Fruit fly (Drosophila melanogaster): Measurements from ENCODE around the gene Cpr67Fa1.

Cpr67Fa1 gene

dm6 chr3L:10889692-10890089 is at the start of gene Cpr67Fa1:
Cpr67Fa1 (plus strand) TSS chr3L:10889990.
- no peak for TF ChIP-seq noc (tag; optimal IDR thresholded peaks at IDR 0.05)

- no peak for TF ChIP-seq noc (tag; optimal IDR thresholded peaks at IDR 0.05)
Measured at dm6 chr3L:10840867-10841266, 48.9 kb upstream of the Cpr67Fa1 start.

dm6 chr3L:10841905-10842304 is 47.9 kb upstream of the Cpr67Fa1 start:
- no peak for TF ChIP-seq noc (tag; optimal IDR thresholded peaks at IDR 0.05)

dm6 chr3L:10842830-10843229 is 47.0 kb upstream of the Cpr67Fa1 start:
- TF ChIP-seq noc (tag; optimal IDR thresholded peaks at IDR 0.05) = no peak

dm6 chr3L:10843273-10843672 is 46.5 kb upstream of the Cpr67Fa1 start:
- no peak for TF ChIP-seq noc (tag; optimal IDR thresholded peaks at IDR 0.05)

- no peak for TF ChIP-seq noc (tag; optimal IDR thresholded peaks at IDR 0.05)
Measured at dm6 chr3L:10843685-10844084, 46.1 kb upstream of the Cpr67Fa1 start.

- no peak for TF ChIP-seq noc (tag; optimal IDR thresholded peaks at IDR 0.05)
Measured at dm6 chr3L:10844548-10845530, 45.0 kb upstream of the Cpr67Fa1 start.

- no peak for TF ChIP-seq noc (tag; optimal IDR thresholded peaks at IDR 0.05)
Measured at dm6 chr3L:10845758-10846157, 44.0 kb upstream of the Cpr67Fa1 start.

- no peak for TF ChIP-seq noc (tag; optimal IDR thresholded peaks at IDR 0.05)
Measured at dm6 chr3L:10847790-10848492, 41.8 kb upstream of the Cpr67Fa1 start.

- TF ChIP-seq noc (tag; optimal IDR thresholded peaks at IDR 0.05) = no peak
Measured at dm6 chr3L:10848712-10849377, 40.9 kb upstream of the Cpr67Fa1 start.

- no peak for TF ChIP-seq noc (tag; optimal IDR thresholded peaks at IDR 0.05)
Measured at dm6 chr3L:10849620-10850302, 40.0 kb upstream of the Cpr67Fa1 start.

dm6 chr3L:10851107-10851762 is 38.6 kb upstream of the Cpr67Fa1 start:
- no peak for TF ChIP-seq noc (tag; optimal IDR thresholded peaks at IDR 0.05)

- no peak for TF ChIP-seq noc (tag; optimal IDR thresholded peaks at IDR 0.05)
Measured at dm6 chr3L:10851853-10852346, 37.9 kb upstream of the Cpr67Fa1 start.

dm6 chr3L:10852347-10853130 is 37.3 kb upstream of the Cpr67Fa1 start:
- peak; percentile 32 for TF ChIP-seq noc (tag; optimal IDR thresholded peaks at IDR 0.05)
